Fruit fly (Drosophila melanogaster) whole organism, adult: Measurements from ENCODE around the gene nolo.

Experiments used
- CG12768 ChIP-seq: fragments of 200-800 bp; sonication (Bioruptor generic); optimal IDR thresholded peaks from 2 replicates; lab custom pipeline; 2017; ENCODE audit warnings: missing biosample characterization, missing genetic modification characterization, mild to moderate bottlenecking, moderate library complexity, missing genetic modification reagents
- CG14711 ChIP-seq: fragments of 200-800 bp; sonication (Bioruptor generic); optimal IDR thresholded peaks from 2 replicates; lab custom pipeline; 2018; ENCODE audit warnings: missing biosample characterization, mild to moderate bottlenecking, missing genetic modification characterization, moderate library complexity
- CG33017 ChIP-seq: fragments of 200-800 bp; sonication (Bioruptor generic); optimal IDR thresholded peaks from 2 replicates; lab custom pipeline; 2018; ENCODE audit warnings: missing biosample characterization, mild to moderate bottlenecking, missing genetic modification characterization, moderate library complexity
- CG7045 ChIP-seq: fragments of 200-800 bp; sonication (Bioruptor generic); optimal IDR thresholded peaks from 2 replicates; lab custom pipeline; 2017; ENCODE audit warnings: missing biosample characterization, mild to moderate bottlenecking, missing genetic modification characterization
- Crg-1 ChIP-seq: fragments of 200-800 bp; sonication (Bioruptor generic); optimal IDR thresholded peaks from 2 replicates; lab custom pipeline; 2016; ENCODE audit warnings: missing biosample characterization, missing genetic modification characterization
- kay ChIP-seq: fragments of 200-800 bp; sonication (Bioruptor generic); peaks from one replicate; lab custom pipeline; 2016; ENCODE audit warnings: missing biosample characterization, missing genetic modification characterization, borderline replicate concordance
- pad ChIP-seq: fragments of 200-800 bp; sonication (Bioruptor generic); optimal IDR thresholded peaks from 3 replicates; lab custom pipeline; 2017; ENCODE audit warnings: missing biosample characterization, missing genetic modification characterization, mild to moderate bottlenecking, moderate library complexity, missing genetic modification reagents
- tj ChIP-seq: fragments of 200-800 bp; sonication (Bioruptor generic); optimal IDR thresholded peaks from 3 replicates; lab custom pipeline; 2017; ENCODE audit warnings: missing biosample characterization, mild to moderate bottlenecking, missing genetic modification characterization, moderate library complexity

DNA sequence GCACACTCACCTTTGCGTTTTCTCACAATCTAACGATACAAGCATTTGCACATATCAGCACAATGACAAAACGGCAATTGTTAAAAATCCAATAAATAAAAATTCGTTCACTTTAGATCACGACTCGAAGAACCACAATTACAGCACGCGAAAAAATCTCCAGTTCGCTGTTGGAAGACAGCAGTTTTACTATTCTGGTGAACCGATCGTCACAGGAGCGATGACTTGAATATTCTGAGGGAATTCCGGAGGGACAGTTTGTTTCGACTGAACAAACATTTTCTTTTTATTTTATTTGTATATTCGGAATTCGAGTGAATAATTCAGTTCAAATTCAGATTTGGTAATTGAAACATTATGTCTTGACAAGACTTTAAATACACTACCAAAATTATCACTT is 71.4 kb downstream of the nolo start:
- TF ChIP-seq kay (no peak), CG33017 (tag; lab: Kevin White, UChicago) (no peak), pad (GFP tag; lab: Kevin White, UChicago) (no peak), Crg-1 (GFP tag; lab: Kevin White, UChicago) (no peak), CG12768 (GFP tag; lab: Kevin White, UChicago) (no peak), CG14711 (tag; lab: Kevin White, UChicago) (no peak), CG7045 (no peak), tj (no peak)
